Fruit fly (Drosophila melanogaster) whole organism, embryonic: ENCODE results near the gene Edg78E.

ENCODE experiments used
- B-H2 ChIP-seq: fragments of 200-800 bp; sonication (Bioruptor generic); optimal IDR thresholded peaks from 2 replicates; lab custom pipeline; 2018; ENCODE audit warnings: missing biosample characterization, mild to moderate bottlenecking, missing genetic modification characterization
- BtbVII ChIP-seq: fragments of 200-800 bp; sonication (Bioruptor generic); optimal IDR thresholded peaks from 3 replicates; lab custom pipeline; 2017; ENCODE audit warnings: missing biosample characterization, mild to moderate bottlenecking, missing genetic modification characterization
- CG10321 ChIP-seq: fragments of 200-800 bp; sonication (Bioruptor generic); IDR thresholded peaks from 2 replicates; pipeline ENCODE4 v1.3.6; 2022; ENCODE audit warnings: missing biosample characterization, missing genetic modification characterization
- CG10366 ChIP-seq: fragments of 200-800 bp; sonication (Bioruptor generic); IDR thresholded peaks from 2 replicates; pipeline ENCODE4 v1.3.6; 2022; ENCODE audit warnings: missing biosample characterization, missing genetic modification characterization
- CG10565 ChIP-seq: fragments of 200-800 bp; sonication (Bioruptor generic); optimal IDR thresholded peaks from 3 replicates; lab custom pipeline; 2016; ENCODE audit warnings: missing biosample characterization, mild to moderate bottlenecking, missing genetic modification characterization
- CG11085 ChIP-seq: fragments of 200-800 bp; sonication (Bioruptor generic); IDR thresholded peaks from 2 replicates; pipeline ENCODE4 v1.3.6; 2022; ENCODE audit warnings: missing biosample characterization, missing genetic modification characterization
- CG12659 ChIP-seq: fragments of 200-800 bp; sonication (Bioruptor generic); optimal IDR thresholded peaks from 3 replicates; lab custom pipeline; 2017; ENCODE audit warnings: mild to moderate bottlenecking, missing biosample characterization, missing genetic modification reagents, missing genetic modification characterization
- CG12942 ChIP-seq: fragments of 200-800 bp; sonication (Bioruptor generic); optimal IDR thresholded peaks from 3 replicates; lab custom pipeline; 2016; ENCODE audit warnings: missing biosample characterization, missing genetic modification characterization
- CG15269 ChIP-seq: fragments of 200-800 bp; sonication (Bioruptor generic); optimal IDR thresholded peaks from 2 replicates; lab custom pipeline; 2018; ENCODE audit warnings: missing biosample characterization, mild to moderate bottlenecking, missing genetic modification characterization, moderate library complexity
- CG17361 ChIP-seq: fragments of 200-800 bp; sonication (Bioruptor generic); IDR thresholded peaks from 3 replicates; pipeline ENCODE4 v1.3.6; 2022; ENCODE audit warnings: missing biosample characterization, missing genetic modification characterization
- CG18619 ChIP-seq: fragments of 200-800 bp; sonication (Bioruptor generic); optimal IDR thresholded peaks from 3 replicates; lab custom pipeline; 2017; ENCODE audit warnings: missing biosample characterization, mild to moderate bottlenecking, missing genetic modification characterization
- CG2116 ChIP-seq: fragments of 200-800 bp; sonication (Bioruptor generic); optimal IDR thresholded peaks from 3 replicates; lab custom pipeline; 2018; ENCODE audit warnings: missing biosample characterization, mild to moderate bottlenecking, missing genetic modification characterization
- CG42726 ChIP-seq: fragments of 200-800 bp; sonication (Bioruptor generic); IDR thresholded peaks from 2 replicates; pipeline ENCODE4 v1.3.6; 2022; ENCODE audit warnings: missing biosample characterization, missing genetic modification characterization; ENCODE audit not compliant: partially characterized antibody
- CG4730 ChIP-seq: fragments of 200-800 bp; sonication (Bioruptor generic); IDR thresholded peaks from 2 replicates; pipeline ENCODE4 v1.3.6; 2022; ENCODE audit warnings: missing biosample characterization, missing genetic modification characterization
- CG4820 ChIP-seq: fragments of 200-800 bp; sonication (Bioruptor generic); optimal IDR thresholded peaks from 3 replicates; lab custom pipeline; 2016; ENCODE audit warnings: missing biosample characterization, missing genetic modification characterization
- CG5245 ChIP-seq: fragments of 200-800 bp; sonication (Bioruptor generic); optimal IDR thresholded peaks from 3 replicates; lab custom pipeline; 2016; ENCODE audit warnings: missing biosample characterization, missing genetic modification characterization
- CG6175 ChIP-seq: fragments of 200-800 bp; sonication (Bioruptor generic); IDR thresholded peaks from 3 replicates; pipeline ENCODE4 v1.3.6; 2022; ENCODE audit warnings: missing biosample characterization, missing genetic modification characterization
- CG7987 ChIP-seq: fragments of 200-800 bp; sonication (Bioruptor generic); optimal IDR thresholded peaks from 2 replicates; lab custom pipeline; 2018; ENCODE audit warnings: missing biosample characterization, mild to moderate bottlenecking, missing genetic modification characterization, moderate library complexity
- CG8089 ChIP-seq: fragments of 200-800 bp; sonication (Bioruptor generic); optimal IDR thresholded peaks from 3 replicates; lab custom pipeline; 2016; ENCODE audit warnings: missing biosample characterization, missing genetic modification characterization
- CG8944 ChIP-seq: fragments of 200-800 bp; sonication (Bioruptor generic); optimal IDR thresholded peaks from 3 replicates; lab custom pipeline; 2016; ENCODE audit warnings: missing biosample characterization, missing genetic modification characterization
- CG9797 ChIP-seq: fragments of 200-800 bp; sonication (Bioruptor generic); optimal IDR thresholded peaks from 3 replicates; lab custom pipeline; 2018; ENCODE audit warnings: missing biosample characterization, mild to moderate bottlenecking, missing genetic modification characterization
- CkIIα-i1 ChIP-seq: fragments of 200-800 bp; sonication (Bioruptor generic); IDR thresholded peaks from 2 replicates; pipeline ENCODE4 v1.3.6; 2022; ENCODE audit warnings: missing biosample characterization, missing genetic modification characterization
- Dbx ChIP-seq: fragments of 200-800 bp; sonication (Bioruptor generic); IDR thresholded peaks from 3 replicates; pipeline ENCODE4 v1.3.6; 2022; ENCODE audit warnings: missing biosample characterization, missing genetic modification characterization
- Dfd ChIP-seq, 2 experiments: fragments of >200 bp; optimal IDR thresholded peaks; 2 replicates each; lab custom pipeline; 2017; ENCODE audit warnings: missing biosample characterization in 2 of 2, missing genetic modification characterization in 2 of 2
- Doc3 ChIP-seq: fragments of 200-800 bp; sonication (Bioruptor generic); IDR thresholded peaks from 3 replicates; pipeline ENCODE4 v1.3.6; 2022; ENCODE audit warnings: missing biosample characterization, missing genetic modification characterization; ENCODE audit not compliant: partially characterized antibody
- Dp ChIP-seq: fragments of 200-800 bp; sonication (Bioruptor generic); optimal IDR thresholded peaks from 2 replicates; lab custom pipeline; 2018; ENCODE audit warnings: missing biosample characterization, mild to moderate bottlenecking, missing genetic modification characterization, moderate library complexity
- Ets97D ChIP-seq: fragments of 200-800 bp; sonication (Bioruptor generic); optimal IDR thresholded peaks from 3 replicates; lab custom pipeline; 2016; ENCODE audit warnings: missing biosample characterization, missing genetic modification characterization
- HLHmδ ChIP-seq: fragments of 200-800 bp; sonication (Bioruptor generic); optimal IDR thresholded peaks from 2 replicates; lab custom pipeline; 2018; ENCODE audit warnings: missing biosample characterization, mild to moderate bottlenecking, missing genetic modification characterization, moderate library complexity
- MTF-1 ChIP-seq: fragments of 200-800 bp; sonication (Bioruptor generic); optimal IDR thresholded peaks from 2 replicates; lab custom pipeline; 2018; ENCODE audit warnings: missing biosample characterization, mild to moderate bottlenecking, missing genetic modification characterization, borderline replicate concordance
- NC2β ChIP-seq: fragments of 200-800 bp; sonication (Bioruptor generic); optimal IDR thresholded peaks from 2 replicates; lab custom pipeline; 2016; ENCODE audit warnings: missing biosample characterization, missing genetic modification characterization
- Oli ChIP-seq: fragments of 200-800 bp; sonication (Bioruptor generic); optimal IDR thresholded peaks from 2 replicates; lab custom pipeline; 2018; ENCODE audit warnings: missing biosample characterization, mild to moderate bottlenecking, missing genetic modification characterization, moderate library complexity
- Opbp ChIP-seq: fragments of 200-800 bp; sonication (Bioruptor generic); IDR thresholded peaks from 3 replicates; pipeline ENCODE4 v1.3.6; 2022; ENCODE audit warnings: missing biosample characterization, missing genetic modification characterization; ENCODE audit not compliant: partially characterized antibody
- Rx ChIP-seq: fragments of 200-800 bp; sonication (Bioruptor generic); IDR thresholded peaks from 2 replicates; pipeline ENCODE4 v1.3.6; 2022; ENCODE audit warnings: missing biosample characterization, missing genetic modification characterization
- btn ChIP-seq: fragments of 200-800 bp; sonication (Bioruptor generic); optimal IDR thresholded peaks from 2 replicates; lab custom pipeline; 2016; ENCODE audit warnings: missing biosample characterization, missing genetic modification characterization
- eyg ChIP-seq: fragments of 200-800 bp; sonication (Bioruptor generic); optimal IDR thresholded peaks from 3 replicates; lab custom pipeline; 2016; ENCODE audit warnings: missing biosample characterization, missing genetic modification characterization
- fd102C ChIP-seq: fragments of 200-800 bp; sonication (Bioruptor generic); optimal IDR thresholded peaks from 2 replicates; lab custom pipeline; 2018; ENCODE audit warnings: missing biosample characterization, mild to moderate bottlenecking, missing genetic modification characterization, moderate library complexity
- ftz-f1 ChIP-seq: fragments of 200-800 bp; sonication (Bioruptor generic); optimal IDR thresholded peaks from 2 replicates; lab custom pipeline; 2016; ENCODE audit warnings: missing biosample characterization, missing genetic modification characterization
- grau ChIP-seq: fragments of 200-800 bp; optimal IDR thresholded peaks from 3 replicates; lab custom pipeline; 2019; ENCODE audit warnings: missing biosample characterization, mild to moderate bottlenecking, missing genetic modification characterization, moderate library complexity
- gro ChIP-seq: fragments of 200-800 bp; sonication (Bioruptor generic); optimal IDR thresholded peaks from 2 replicates; lab custom pipeline; 2016; ENCODE audit warnings: missing biosample characterization, missing genetic modification characterization
- gsb-n ChIP-seq: fragments of 200-800 bp; sonication (Bioruptor generic); optimal IDR thresholded peaks from 3 replicates; lab custom pipeline; 2018; ENCODE audit warnings: missing biosample characterization, mild to moderate bottlenecking, missing genetic modification characterization
- gt ChIP-seq: fragments of 200-800 bp; sonication (Bioruptor generic); IDR thresholded peaks from 2 replicates; pipeline ENCODE4 v1.3.6; 2022; ENCODE audit warnings: missing biosample characterization, missing genetic modification characterization
- inv ChIP-seq: fragments of 200-800 bp; sonication (Bioruptor generic); IDR thresholded peaks from 2 replicates; pipeline ENCODE4 v1.3.6; 2022; ENCODE audit warnings: missing biosample characterization, missing genetic modification characterization; ENCODE audit not compliant: partially characterized antibody
- ro ChIP-seq: fragments of 200-800 bp; sonication (Bioruptor generic); IDR thresholded peaks from 2 replicates; pipeline ENCODE4 v1.3.6; 2022; ENCODE audit warnings: missing biosample characterization, missing genetic modification characterization
- schlank ChIP-seq: fragments of 200-800 bp; sonication (Bioruptor generic); optimal IDR thresholded peaks from 2 replicates; lab custom pipeline; 2018; ENCODE audit warnings: missing biosample characterization, mild to moderate bottlenecking, missing genetic modification characterization
- scrt ChIP-seq: fragments of 200-800 bp; sonication (Bioruptor generic); optimal IDR thresholded peaks from 2 replicates; lab custom pipeline; 2018; ENCODE audit warnings: missing biosample characterization, mild to moderate bottlenecking, missing genetic modification characterization, moderate library complexity
- sd ChIP-seq: fragments of 200-800 bp; sonication (Bioruptor generic); optimal IDR thresholded peaks from 3 replicates; lab custom pipeline; 2018; ENCODE audit warnings: missing biosample characterization, mild to moderate bottlenecking, missing genetic modification characterization, moderate library complexity
- sens ChIP-seq: fragments of 200-800 bp; sonication (Bioruptor generic); peaks from one replicate; lab custom pipeline; 2016; ENCODE audit warnings: missing biosample characterization, missing genetic modification characterization
- toy ChIP-seq: fragments of 200-800 bp; sonication (Bioruptor generic); IDR thresholded peaks from 2 replicates; pipeline ENCODE4 v1.3.6; 2022; ENCODE audit warnings: missing biosample characterization, missing genetic modification characterization
- trh ChIP-seq: fragments of 200-800 bp; sonication (Bioruptor generic); optimal IDR thresholded peaks from 2 replicates; lab custom pipeline; 2016; ENCODE audit warnings: missing biosample characterization, missing genetic modification characterization
- tx ChIP-seq: fragments of 200-800 bp; sonication (Bioruptor generic); optimal IDR thresholded peaks from 2 replicates; lab custom pipeline; 2016; ENCODE audit warnings: missing biosample characterization, missing genetic modification characterization

The Edg78E gene

DNA sequence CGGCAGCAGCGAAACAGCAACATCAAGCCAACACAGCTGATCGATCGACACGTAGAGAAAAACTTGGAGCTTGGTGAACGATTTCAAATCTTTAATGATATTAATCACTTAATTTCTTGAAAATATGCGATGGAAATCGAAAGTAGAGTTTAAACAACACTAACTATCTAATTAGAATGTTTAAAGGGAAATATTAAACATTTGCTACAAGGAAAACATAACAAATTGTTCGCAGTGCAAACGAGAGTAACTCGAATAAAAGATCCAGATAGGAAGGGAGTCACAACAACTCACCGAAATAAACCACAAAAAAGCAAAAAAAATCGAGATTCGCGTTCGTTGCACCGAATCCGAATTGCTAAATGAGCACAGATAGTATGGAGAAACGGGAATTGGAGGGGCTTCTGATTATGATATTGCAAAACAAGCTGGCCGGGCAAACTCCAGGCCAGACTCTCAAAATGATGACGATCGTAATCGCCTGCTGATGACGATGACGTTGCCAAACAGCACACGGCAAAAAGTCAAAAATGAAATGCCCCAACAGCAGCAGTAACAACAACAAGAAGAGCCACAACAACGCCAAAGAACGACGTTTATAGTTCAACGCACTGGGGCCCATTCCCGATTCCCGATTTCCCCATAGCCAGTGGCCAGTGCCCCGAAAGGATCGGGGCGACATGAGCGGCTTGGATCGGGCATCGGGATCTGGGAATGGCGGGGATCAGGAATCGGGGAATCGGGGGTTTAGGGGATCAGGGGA is 43.7 kb downstream of the Edg78E start (continued):
- TF ChIP-seq NC2β (no peak), CG11085 (GFP tag; lab: Robert Waterston, UW) (0 out of 2 replicates have a peak, but pooled peaks have one; percentile 18), tx (GFP tag; lab: Kevin White, UChicago) (no peak), Oli (tag; lab: Kevin White, UChicago) (peak; percentile 49), sens (GFP tag; lab: Kevin White, UChicago) (peak; percentile 95), CG10366 (GFP tag; lab: Robert Waterston, UW) (peak; percentile 15; the same call in 1 of the 2 replicates), CG42726 (GFP tag; lab: Robert Waterston, UW) (no peak), Rx (GFP tag; lab: Robert Waterston, UW) (no peak), Dp (GFP tag; lab: Kevin White, UChicago) (no peak), B-H2 (GFP tag; lab: Kevin White, UChicago) (no peak), btn (GFP tag; lab: Kevin White, UChicago) (peak; percentile 30), Opbp (GFP tag; lab: Robert Waterston, UW) (no peak), schlank (tag; lab: Kevin White, UChicago) (no peak), CG10321 (GFP tag; lab: Robert Waterston, UW) (no peak), CG12942 (GFP tag; lab: Kevin White, UChicago) (no peak), sd (tag; lab: Kevin White, UChicago) (no peak), CG2116 (no peak), MTF-1 (GFP tag; lab: Kevin White, UChicago) (no peak), Dfd (GFP tag; optimal IDR thresholded peaks at IDR 0.05; lab: Kevin White, UChicago) (no peak), CG8944 (GFP tag; lab: Kevin White, UChicago) (no peak), Dbx (GFP tag; lab: Robert Waterston, UW) (no peak), CkIIα-i1 (GFP tag; lab: Robert Waterston, UW) (no peak), CG5245 (GFP tag; lab: Kevin White, UChicago) (peak; percentile 20), eyg (no peak), grau (peak; percentile 47), gt (GFP tag; lab: Robert Waterston, UW) (no peak), CG10565 (no peak), inv (GFP tag; lab: Robert Waterston, UW) (no peak), CG17361 (peak; percentile 50; the same call in 2 of the 3 replicates), Doc3 (GFP tag; lab: Robert Waterston, UW) (no peak), ftz-f1 (no peak), CG8089 (no peak), trh (GFP tag; lab: Kevin White, UChicago) (no peak), Ets97D (GFP tag; lab: Kevin White, UChicago) (no peak), CG4730 (GFP tag; lab: Robert Waterston, UW) (no peak), toy (GFP tag; lab: Robert Waterston, UW) (no peak), CG6175 (GFP tag; lab: Robert Waterston, UW) (no peak), CG4820 (GFP tag; lab: Kevin White, UChicago) (peak; percentile 27), BtbVII (GFP tag; lab: Kevin White, UChicago) (no peak), CG7987 (no peak), gsb-n (peak; percentile 25), CG9797 (GFP tag; lab: Kevin White, UChicago) (no peak), ro (GFP tag; lab: Robert Waterston, UW) (no peak), CG15269 (tag; lab: Kevin White, UChicago) (peak; percentile 21), CG12659 (GFP tag; lab: Kevin White, UChicago) (no peak), scrt (no peak), fd102C (GFP tag; lab: Kevin White, UChicago) (no peak), CG18619 (GFP tag; lab: Kevin White, UChicago) (no peak), gro (no peak), HLHmδ (no peak)
